Fruit fly (Drosophila melanogaster): ENCODE results near the gene Cpr78Cc.

The Cpr78Cc gene

DNA sequence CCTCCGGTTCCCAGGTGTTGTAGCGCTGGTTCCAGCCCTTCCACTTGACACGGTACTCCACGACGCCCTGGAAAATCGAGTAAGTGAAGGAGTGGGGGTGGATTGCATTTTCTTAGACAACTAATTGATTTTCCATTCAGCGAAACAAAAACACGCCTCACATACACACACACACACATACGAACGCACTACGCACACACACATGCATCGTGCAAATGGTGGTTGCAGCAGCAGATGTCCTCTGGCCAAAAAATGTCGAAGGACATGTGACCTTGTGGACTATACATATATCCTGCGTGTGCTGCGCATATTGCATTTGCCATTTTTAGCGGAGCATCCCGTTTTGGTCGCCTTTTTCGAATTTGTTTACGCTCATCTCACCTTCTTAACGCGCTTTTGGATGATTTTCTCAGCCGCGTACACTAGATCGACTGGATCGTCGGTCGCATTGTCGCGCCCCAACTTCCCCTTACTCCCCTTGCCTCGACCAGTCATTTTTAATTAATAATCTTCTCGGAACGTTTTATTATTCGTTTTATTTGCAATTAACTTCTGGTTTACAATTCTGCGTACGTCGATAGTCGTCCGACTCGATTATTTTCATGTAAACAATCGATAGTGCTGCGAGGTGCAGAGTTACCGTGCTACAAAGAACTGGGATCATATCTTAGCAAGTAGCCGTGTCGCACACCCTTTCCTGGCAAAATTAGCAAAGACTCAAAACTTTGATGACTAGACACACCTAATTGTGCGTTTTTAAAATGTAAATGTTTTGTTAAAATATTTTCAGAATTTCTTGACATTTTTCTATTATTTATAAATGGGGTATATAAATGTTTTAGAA, 17.3 kb downstream of the Cpr78Cc start, which contains the start of gene Pc:
TSS of gene Pc (minus strand) at position 605 of the 844 bp plus-strand sequence.
- TF ChIP-seq tj (GFP tag; optimal IDR thresholded peaks at IDR 0.05) (peak; percentile 70), kay (GFP tag; ENCODE audit: borderline replicate concordance) (peak; percentile 88), bab1 (GFP tag; optimal IDR thresholded peaks at IDR 0.05) (peak; percentile 60), CG14711 (tag; optimal IDR thresholded peaks at IDR 0.05) (peak; percentile 86), pad (GFP tag; optimal IDR thresholded peaks at IDR 0.05) (no peak), toe (GFP tag; optimal IDR thresholded peaks at IDR 0.05) (peak; percentile 15), Crg-1 (GFP tag; optimal IDR thresholded peaks at IDR 0.05) (no peak), CG1620 (GFP tag; optimal IDR thresholded peaks at IDR 0.05) (peak; percentile 21), cnc (optimal IDR thresholded peaks at IDR 0.05) (no peak), cic (GFP tag; optimal IDR thresholded peaks at IDR 0.05) (peak; percentile 3), CG12768 (GFP tag; optimal IDR thresholded peaks at IDR 0.05) (no peak), CG5204 (GFP tag; optimal IDR thresholded peaks at IDR 0.05) (no peak), CG33017 (tag; optimal IDR thresholded peaks at IDR 0.05) (no peak), CG7101 (tag; optimal IDR thresholded peaks at IDR 0.05) (no peak), Mnt (GFP tag; optimal IDR thresholded peaks at IDR 0.05) (peak; percentile 54), Hr96 (GFP tag; optimal IDR thresholded peaks at IDR 0.05) (no peak), CG7045 (GFP tag; optimal IDR thresholded peaks at IDR 0.05) (no peak)

DNA sequence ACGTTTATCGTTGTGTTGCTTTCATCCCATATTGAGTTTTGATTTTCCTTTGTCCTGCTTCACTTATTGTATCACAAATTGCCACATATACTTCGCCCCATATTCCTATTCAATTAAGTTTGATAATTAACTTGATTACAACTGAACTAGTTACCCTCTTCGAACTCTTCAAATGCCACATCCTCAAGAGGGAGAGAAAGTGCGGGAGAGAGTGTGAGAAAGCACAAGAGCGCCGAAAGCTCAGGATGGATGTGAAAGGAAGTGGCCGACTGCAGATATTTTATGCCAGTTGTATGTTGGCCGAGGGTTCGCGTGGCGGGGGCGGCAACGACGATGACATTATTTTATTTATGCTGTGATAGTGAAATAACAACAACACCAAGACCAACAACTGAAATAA, 18.1 kb downstream of the Cpr78Cc start, which contains the start of gene Rab26:
TSS of gene Rab26 (plus strand) at position 301 of the 400 bp plus-strand sequence.
- TF ChIP-seq Mnt (GFP tag; optimal IDR thresholded peaks at IDR 0.05) = no peak

DNA sequence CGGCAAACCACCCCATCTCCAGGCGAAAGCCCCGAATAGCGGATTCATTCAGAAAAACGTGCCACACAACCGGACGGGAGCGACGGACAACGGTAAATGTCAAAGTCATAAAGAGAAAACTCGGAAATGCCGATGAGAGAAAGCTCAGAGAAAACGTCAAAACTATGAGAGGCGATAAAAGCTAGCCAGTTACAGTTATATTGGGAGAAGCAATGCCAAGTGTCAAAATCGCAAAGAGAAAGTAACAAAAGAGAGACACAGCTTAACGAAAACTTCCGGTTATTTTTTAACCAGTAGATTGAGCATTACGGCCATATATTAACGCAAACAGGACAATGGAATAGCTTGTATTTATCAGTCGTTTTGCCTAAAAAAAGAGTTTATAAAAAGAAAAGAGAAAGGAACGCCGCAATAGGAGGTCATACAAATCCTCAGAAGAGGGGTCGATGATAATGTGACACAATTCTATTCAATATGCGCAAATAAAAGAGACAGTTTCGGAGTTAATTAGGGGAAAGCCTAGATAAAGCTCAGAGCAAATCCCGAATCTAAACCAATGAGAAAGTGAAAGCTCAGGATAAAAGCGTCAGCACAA, 19.0 kb downstream of the Cpr78Cc start:
- no peak for TF ChIP-seq CG14711 (tag; optimal IDR thresholded peaks at IDR 0.05)
- TF ChIP-seq bab1 (GFP tag; optimal IDR thresholded peaks at IDR 0.05) = no peak
- no peak for TF ChIP-seq CG5204 (GFP tag; optimal IDR thresholded peaks at IDR 0.05)
- TF ChIP-seq pad (GFP tag; optimal IDR thresholded peaks at IDR 0.05) = peak; percentile 0

DNA sequence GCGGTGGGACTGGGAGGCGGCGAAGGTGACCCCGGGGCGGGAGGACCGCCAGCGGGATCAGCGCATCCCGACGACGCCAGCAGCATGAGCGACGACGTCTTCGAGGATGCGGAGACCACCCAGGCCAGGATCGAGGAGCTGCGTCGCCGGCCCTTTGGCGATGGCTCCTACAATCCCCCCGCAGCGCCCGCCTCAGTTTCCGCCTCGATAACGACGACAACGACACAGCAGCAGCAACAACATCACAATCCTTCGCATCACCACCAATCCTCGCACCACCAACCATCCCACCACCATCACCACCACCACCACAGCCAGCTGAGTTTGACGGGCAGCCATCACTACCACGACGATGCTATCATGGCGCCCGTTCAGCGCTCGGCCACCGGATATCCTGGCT, 19.6 kb downstream of the Cpr78Cc start:
- TF ChIP-seq kay (GFP tag; ENCODE audit: borderline replicate concordance) = no peak
- no peak for TF ChIP-seq CG1620 (GFP tag; optimal IDR thresholded peaks at IDR 0.05)
- TF ChIP-seq Crg-1 (GFP tag; optimal IDR thresholded peaks at IDR 0.05) = no peak
- TF ChIP-seq tj (GFP tag; optimal IDR thresholded peaks at IDR 0.05) = no peak
- TF ChIP-seq cic (GFP tag; optimal IDR thresholded peaks at IDR 0.05) = no peak
- no peak for TF ChIP-seq cnc (optimal IDR thresholded peaks at IDR 0.05)
- TF ChIP-seq ovo (GFP tag; optimal IDR thresholded peaks at IDR 0.05) = no peak
- no peak for TF ChIP-seq bab1 (GFP tag; optimal IDR thresholded peaks at IDR 0.05)
- TF ChIP-seq toe (GFP tag; optimal IDR thresholded peaks at IDR 0.05) = no peak
- no peak for TF ChIP-seq Hr96 (GFP tag; optimal IDR thresholded peaks at IDR 0.05)
- no peak for TF ChIP-seq CG33017 (tag; optimal IDR thresholded peaks at IDR 0.05)

DNA sequence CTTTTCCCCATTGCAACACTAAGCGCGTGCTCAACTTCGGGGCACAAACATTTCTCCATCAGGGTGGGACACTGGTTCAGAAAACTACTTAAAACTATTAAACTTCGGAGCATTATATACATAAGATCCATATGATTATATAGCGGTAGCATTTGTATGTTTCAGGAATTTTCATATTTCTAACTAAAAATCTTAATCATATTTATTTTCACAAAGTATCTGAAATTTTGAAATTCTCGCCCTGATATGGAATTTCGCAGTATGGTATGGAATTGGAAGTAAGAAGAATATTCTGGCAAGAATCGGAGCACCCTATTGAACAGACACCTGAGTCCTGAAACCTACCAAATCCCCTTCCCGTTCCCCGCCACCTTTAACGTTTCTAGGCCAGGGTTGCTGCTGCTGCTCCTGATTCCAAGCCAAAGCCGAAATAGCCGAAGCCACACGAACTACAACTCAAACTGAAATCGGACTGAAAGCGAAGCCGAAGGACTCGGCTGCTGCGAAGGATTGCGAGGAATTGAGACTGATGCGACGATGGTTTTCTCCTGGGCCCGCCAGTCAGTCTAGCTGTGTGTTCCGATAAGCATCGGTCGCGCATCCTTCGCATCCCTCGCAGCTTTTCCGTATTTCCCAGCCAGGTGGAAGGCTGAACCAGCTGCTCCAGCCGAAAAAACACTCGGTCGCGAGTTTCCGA, 21.6 kb downstream of the Cpr78Cc start:
- no peak for TF ChIP-seq ovo (GFP tag; optimal IDR thresholded peaks at IDR 0.05)
- TF ChIP-seq CG5204 (GFP tag; optimal IDR thresholded peaks at IDR 0.05) = peak; percentile 71
- TF ChIP-seq CG14711 (tag; optimal IDR thresholded peaks at IDR 0.05) = no peak
- no peak for TF ChIP-seq CG1620 (GFP tag; optimal IDR thresholded peaks at IDR 0.05)
- TF ChIP-seq tj (GFP tag; optimal IDR thresholded peaks at IDR 0.05) = no peak
- TF ChIP-seq CG7101 (tag; optimal IDR thresholded peaks at IDR 0.05) = peak; percentile 57
- TF ChIP-seq kay (GFP tag; ENCODE audit: borderline replicate concordance) = no peak
- TF ChIP-seq cic (GFP tag; optimal IDR thresholded peaks at IDR 0.05) = no peak
- TF ChIP-seq cnc (optimal IDR thresholded peaks at IDR 0.05) = no peak
- peak; percentile 85 for TF ChIP-seq CG7045 (GFP tag; optimal IDR thresholded peaks at IDR 0.05)
- peak; percentile 62 for TF ChIP-seq toe (GFP tag; optimal IDR thresholded peaks at IDR 0.05)
- TF ChIP-seq Mnt (GFP tag; optimal IDR thresholded peaks at IDR 0.05) = no peak
- TF ChIP-seq Crg-1 (GFP tag; optimal IDR thresholded peaks at IDR 0.05) = no peak
- TF ChIP-seq CG12768 (GFP tag; optimal IDR thresholded peaks at IDR 0.05) = peak; percentile 83
- peak; percentile 47 for TF ChIP-seq Hr96 (GFP tag; optimal IDR thresholded peaks at IDR 0.05)
- TF ChIP-seq Clk (GFP tag; optimal IDR thresholded peaks at IDR 0.05) = peak; percentile 71
- peak; percentile 43 for TF ChIP-seq CG11617 (GFP tag; optimal IDR thresholded peaks at IDR 0.05)
- TF ChIP-seq CG33017 (tag; optimal IDR thresholded peaks at IDR 0.05) = peak; percentile 76
- TF ChIP-seq pad (GFP tag; optimal IDR thresholded peaks at IDR 0.05) = peak; percentile 1
- TF ChIP-seq bab1 (GFP tag; optimal IDR thresholded peaks at IDR 0.05) = no peak

DNA sequence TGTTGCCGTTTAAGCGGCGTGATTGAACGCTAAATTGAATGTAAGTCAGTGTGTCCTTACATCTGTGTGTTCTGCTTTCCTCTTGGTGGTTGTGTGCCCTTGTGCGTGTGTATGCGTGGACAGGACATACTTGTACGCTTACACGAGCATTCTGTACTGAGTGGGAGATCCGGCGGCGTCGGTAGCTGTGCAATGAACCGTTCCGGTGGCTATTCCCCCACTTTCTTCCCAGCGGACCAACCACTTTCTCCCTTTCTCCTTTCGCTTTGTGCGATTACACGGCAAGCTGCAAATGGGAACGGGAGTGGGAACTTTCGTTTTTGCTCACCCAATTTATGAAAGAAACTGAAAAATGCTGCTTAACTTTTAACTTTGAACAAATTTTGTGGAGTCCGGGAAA, 24.3 kb downstream of the Cpr78Cc start:
- TF ChIP-seq Mnt (GFP tag; optimal IDR thresholded peaks at IDR 0.05) = no peak
- no peak for TF ChIP-seq CG5204 (GFP tag; optimal IDR thresholded peaks at IDR 0.05)
- no peak for TF ChIP-seq tj (GFP tag; optimal IDR thresholded peaks at IDR 0.05)
- no peak for TF ChIP-seq CG33017 (tag; optimal IDR thresholded peaks at IDR 0.05)
- no peak for TF ChIP-seq cic (GFP tag; optimal IDR thresholded peaks at IDR 0.05)
- no peak for TF ChIP-seq CG7045 (GFP tag; optimal IDR thresholded peaks at IDR 0.05)
- TF ChIP-seq kay (GFP tag; ENCODE audit: borderline replicate concordance) = no peak
- no peak for TF ChIP-seq Clk (GFP tag; optimal IDR thresholded peaks at IDR 0.05)
- TF ChIP-seq CG14711 (tag; optimal IDR thresholded peaks at IDR 0.05) = no peak
- no peak for TF ChIP-seq cnc (optimal IDR thresholded peaks at IDR 0.05)
- no peak for TF ChIP-seq Hr96 (GFP tag; optimal IDR thresholded peaks at IDR 0.05)
- TF ChIP-seq ovo (GFP tag; optimal IDR thresholded peaks at IDR 0.05) = no peak
- TF ChIP-seq CG11617 (GFP tag; optimal IDR thresholded peaks at IDR 0.05) = no peak
- TF ChIP-seq CG12768 (GFP tag; optimal IDR thresholded peaks at IDR 0.05) = no peak
- TF ChIP-seq CG7101 (tag; optimal IDR thresholded peaks at IDR 0.05) = no peak
- TF ChIP-seq pad (GFP tag; optimal IDR thresholded peaks at IDR 0.05) = no peak
- TF ChIP-seq bab1 (GFP tag; optimal IDR thresholded peaks at IDR 0.05) = no peak
- no peak for TF ChIP-seq Crg-1 (GFP tag; optimal IDR thresholded peaks at IDR 0.05)
- no peak for TF ChIP-seq CG1620 (GFP tag; optimal IDR thresholded peaks at IDR 0.05)

All from whole organism, adult.